Fruit fly (Drosophila melanogaster): ENCODE results near the gene CG8260.

The CG8260 gene

dm6 chrX:15733995-15734394, 22.1 kb upstream of the CG8260 start, which contains the start of the genes CG12379 and MagR (continued):
- TF ChIP-seq Neu2 (GFP tag; optimal IDR thresholded peaks at IDR 0.05; ENCODE audit: borderline replicate concordance) (peak; percentile 98), Hmr (GFP tag; optimal IDR thresholded peaks at IDR 0.05) (no peak), HLH54F (GFP tag; optimal IDR thresholded peaks at IDR 0.05) (peak; percentile 63), trh (GFP tag; optimal IDR thresholded peaks at IDR 0.05) (no peak), Scr (GFP tag; IDR thresholded peaks at IDR 0.05; ENCODE audit: partially characterized antibody) (peak; percentile 83), hb (GFP tag; IDR thresholded peaks at IDR 0.05; ENCODE audit: partially characterized antibody) (peak; percentile 70; the same call in 1 of the 3 replicates), CG7357 (GFP tag; IDR thresholded peaks at IDR 0.05) (0 out of 3 replicates have a peak, but pooled peaks have one; percentile 37), CG6813 (GFP tag; optimal IDR thresholded peaks at IDR 0.05) (no peak), TFAM (GFP tag; optimal IDR thresholded peaks at IDR 0.05) (no peak), tio (GFP tag; optimal IDR thresholded peaks at IDR 0.05) (no peak), CG17359 (tag; optimal IDR thresholded peaks at IDR 0.05) (peak; percentile 27), Fer1 (GFP tag; optimal IDR thresholded peaks at IDR 0.05) (peak; percentile 67), gt (GFP tag; IDR thresholded peaks at IDR 0.05) (no peak), hbn (GFP tag; IDR thresholded peaks at IDR 0.05; ENCODE audit: partially characterized antibody) (peak; percentile 66), CG9215 (GFP tag; IDR thresholded peaks at IDR 0.05) (peak; percentile 63), repo (GFP tag; optimal IDR thresholded peaks at IDR 0.05) (no peak), dmrt11E (tag; optimal IDR thresholded peaks at IDR 0.05) (peak; percentile 47), E2f1 (GFP tag; IDR thresholded peaks at IDR 0.05) (peak; percentile 32; the same call in 1 of the 2 replicates), CG30020 (tag; optimal IDR thresholded peaks at IDR 0.05) (peak; percentile 75), HmgZ (tag; optimal IDR thresholded peaks at IDR 0.05) (peak; percentile 42), CG2129 (GFP tag; IDR thresholded peaks at IDR 0.05; ENCODE audit: partially characterized antibody) (peak; percentile 48), Hr39 (optimal IDR thresholded peaks at IDR 0.05) (no peak), CG6175 (GFP tag; IDR thresholded peaks at IDR 0.05) (no peak), br (optimal IDR thresholded peaks at IDR 0.05) (no peak), CG7745 (tag; optimal IDR thresholded peaks at IDR 0.05) (no peak), tna (GFP tag; IDR thresholded peaks at IDR 0.05; ENCODE audit: partially characterized antibody) (no peak), shn (GFP tag; optimal IDR thresholded peaks at IDR 0.05) (peak; percentile 7), CG10565 (GFP tag; optimal IDR thresholded peaks at IDR 0.05) (no peak), CG5245 (GFP tag; optimal IDR thresholded peaks at IDR 0.05) (no peak), CG14441 (GFP tag; IDR thresholded peaks at IDR 0.05) (no peak), CG5180 (GFP tag; optimal IDR thresholded peaks at IDR 0.05) (no peak), CG17612 (GFP tag; IDR thresholded peaks at IDR 0.05) (no peak), B-H2 (GFP tag; optimal IDR thresholded peaks at IDR 0.05) (peak; percentile 73), nmo (GFP tag; optimal IDR thresholded peaks at IDR 0.05) (peak; percentile 80), CG7786 (GFP tag; optimal IDR thresholded peaks at IDR 0.05) (peak; percentile 56), NfI (GFP tag; optimal IDR thresholded peaks at IDR 0.05) (peak; percentile 56), sima (GFP tag; optimal IDR thresholded peaks at IDR 0.05) (no peak), CG15011 (GFP tag; optimal IDR thresholded peaks at IDR 0.05) (no peak), exex (tag; optimal IDR thresholded peaks at IDR 0.05) (no peak), Lhr (GFP tag; optimal IDR thresholded peaks at IDR 0.05) (no peak), luna (GFP tag; optimal IDR thresholded peaks at IDR 0.05) (no peak), CoRest (tag; optimal IDR thresholded peaks at IDR 0.05) (peak; percentile 78), CG17829 (tag; optimal IDR thresholded peaks at IDR 0.05) (peak; percentile 33), pfk (GFP tag; optimal IDR thresholded peaks at IDR 0.05) (no peak), slou (GFP tag; optimal IDR thresholded peaks at IDR 0.05) (peak; percentile 35), Sin3A (optimal IDR thresholded peaks at IDR 0.05) (peak; percentile 58), CG12769 (tag; optimal IDR thresholded peaks at IDR 0.05) (no peak), CG13123 (GFP tag; optimal IDR thresholded peaks at IDR 0.05) (no peak), lbe (GFP tag; optimal IDR thresholded peaks at IDR 0.05) (no peak), zfh2 (GFP tag; optimal IDR thresholded peaks at IDR 0.05) (peak; percentile 64), ab (GFP tag; optimal IDR thresholded peaks at IDR 0.05) (no peak), so (GFP tag; IDR thresholded peaks at IDR 0.05) (no peak)
